Worm (Caenorhabditis elegans) whole organism, mixed stage, embryonic: Measurements from ENCODE around the gene R03G5.6.

Source experiments
- M03D4.4 ChIP-seq: sonication (generic microtip); optimal IDR thresholded peaks from 2 replicates; lab custom pipeline; 2017; ENCODE audit warnings: mild to moderate bottlenecking, missing genetic modification characterization, missing compliant biosample characterization
- ceh-83 ChIP-seq: fragments of 200-800 bp; sonication (Bioruptor generic); optimal IDR thresholded peaks from 2 replicates; lab custom pipeline; 2018; ENCODE audit warnings: mild to moderate bottlenecking, missing genetic modification characterization, missing compliant biosample characterization
- nhr-28 ChIP-seq: fragments of 150-350 bp; optimal IDR thresholded peaks from 2 replicates; lab custom pipeline; 2014; ENCODE audit warnings: missing biosample characterization, missing genetic modification characterization
- nhr-76 ChIP-seq: sonication (generic microtip); optimal IDR thresholded peaks from 2 replicates; lab custom pipeline; 2017; ENCODE audit warnings: missing biosample characterization, missing genetic modification characterization
- snpc-4 ChIP-seq: fragments of 150-350 bp; optimal IDR thresholded peaks from 2 replicates; lab custom pipeline; 2014; ENCODE audit warnings: missing biosample characterization, missing genetic modification characterization
- unc-62 ChIP-seq: fragments of 150-350 bp; optimal IDR thresholded peaks from 2 replicates; lab custom pipeline; 2014; ENCODE audit warnings: missing biosample characterization, missing genetic modification reagents, missing genetic modification characterization
- ztf-11 ChIP-seq: fragments of 150-350 bp; optimal IDR thresholded peaks from 2 replicates; lab custom pipeline; 2014; ENCODE audit warnings: missing biosample characterization, missing genetic modification characterization

- TF ChIP-seq nhr-28, result no peak
- TF ChIP-seq unc-62 (GFP tag; lab: Kevin White, UChicago), result no peak
- TF ChIP-seq ztf-11 (tag; lab: Kevin White, UChicago), result no peak
- TF ChIP-seq ceh-83 (GFP tag; lab: Kevin White, UChicago), result no peak
- no peak for TF ChIP-seq snpc-4 (tag; lab: Kevin White, UChicago)
- no peak for TF ChIP-seq M03D4.4
- no peak for TF ChIP-seq nhr-76 (tag; lab: Kevin White, UChicago)
Observed at ce11 chrX:7798248-7799020, 18.3 kb downstream of the R03G5.6 start, which contains the start of gene adm-4.
